Fruit fly (Drosophila melanogaster) whole organism, prepupa: ENCODE results near the gene CG42238.

Experiments
- Blimp-1 ChIP-seq: fragments of 200-800 bp; sonication (Bioruptor generic); optimal IDR thresholded peaks from 3 replicates; lab custom pipeline; 2017; ENCODE audit warnings: missing biosample characterization, missing genetic modification characterization, mild to moderate bottlenecking, moderate library complexity, missing genetic modification reagents
- CG10669 ChIP-seq: fragments of 200-800 bp; sonication (Bioruptor generic); optimal IDR thresholded peaks from 3 replicates; lab custom pipeline; 2018; ENCODE audit warnings: missing biosample characterization, mild to moderate bottlenecking, missing genetic modification characterization, moderate library complexity
- CG11762 ChIP-seq: fragments of 200-800 bp; sonication (Bioruptor generic); optimal IDR thresholded peaks from 3 replicates; lab custom pipeline; 2016; ENCODE audit warnings: missing biosample characterization, missing genetic modification characterization; ENCODE audit not compliant: insufficient read depth
- CG15336 ChIP-seq: fragments of 200-800 bp; sonication (Bioruptor generic); IDR thresholded peaks from 2 replicates; pipeline ENCODE4 v1.3.6; 2022; ENCODE audit warnings: missing biosample characterization, missing genetic modification characterization
- CG1621 ChIP-seq: fragments of 200-800 bp; sonication (Bioruptor generic); optimal IDR thresholded peaks from 3 replicates; lab custom pipeline; 2018; ENCODE audit warnings: missing biosample characterization, mild to moderate bottlenecking, missing genetic modification characterization
- CG3032 ChIP-seq: fragments of 200-800 bp; optimal IDR thresholded peaks from 2 replicates; lab custom pipeline; 2019; ENCODE audit warnings: missing biosample characterization, mild to moderate bottlenecking, missing genetic modification characterization, moderate library complexity
- CG31627 ChIP-seq: fragments of 200-800 bp; sonication (Bioruptor generic); optimal IDR thresholded peaks from 3 replicates; lab custom pipeline; 2016; ENCODE audit warnings: missing biosample characterization, missing genetic modification characterization
- CG32006 ChIP-seq: fragments of 200-800 bp; sonication (Bioruptor generic); optimal IDR thresholded peaks from 3 replicates; lab custom pipeline; 2017; ENCODE audit warnings: missing biosample characterization, mild to moderate bottlenecking, missing genetic modification characterization
- CG3919 ChIP-seq: fragments of 200-800 bp; sonication (Bioruptor generic); optimal IDR thresholded peaks from 3 replicates; lab custom pipeline; 2016; ENCODE audit warnings: missing biosample characterization, missing genetic modification characterization
- CG6276 ChIP-seq: fragments of 200-800 bp; sonication (Bioruptor generic); optimal IDR thresholded peaks from 2 replicates; lab custom pipeline; 2017; ENCODE audit warnings: missing biosample characterization, mild to moderate bottlenecking, missing genetic modification characterization
- CG6792 ChIP-seq: fragments of 200-800 bp; sonication (Bioruptor generic); optimal IDR thresholded peaks from 3 replicates; lab custom pipeline; 2016; ENCODE audit warnings: missing biosample characterization, missing genetic modification characterization
- CG6808 ChIP-seq: fragments of 200-800 bp; sonication (Bioruptor generic); optimal IDR thresholded peaks from 3 replicates; lab custom pipeline; 2017; ENCODE audit warnings: missing biosample characterization, missing genetic modification characterization, mild to moderate bottlenecking, moderate library complexity, missing genetic modification reagents
- CG7368 ChIP-seq: fragments of 200-800 bp; sonication (Bioruptor generic); optimal IDR thresholded peaks from 3 replicates; lab custom pipeline; 2016; ENCODE audit warnings: missing biosample characterization, missing genetic modification characterization
- CG8119 ChIP-seq: fragments of 200-800 bp; sonication (Bioruptor generic); IDR thresholded peaks from 3 replicates; pipeline ENCODE4 v1.3.6; 2022; ENCODE audit warnings: missing biosample characterization, missing genetic modification characterization
- CG8632 ChIP-seq: fragments of 200-800 bp; sonication (Bioruptor generic); optimal IDR thresholded peaks from 3 replicates; lab custom pipeline; 2016; ENCODE audit warnings: missing biosample characterization, missing genetic modification characterization
- Eip93F ChIP-seq: fragments of 200-800 bp; sonication (Bioruptor generic); optimal IDR thresholded peaks from 2 replicates; lab custom pipeline; 2016; ENCODE audit warnings: missing biosample characterization, mild to moderate bottlenecking, missing genetic modification characterization
- Gug ChIP-seq: fragments of 200-800 bp; sonication (Bioruptor generic); IDR thresholded peaks from 2 replicates; pipeline ENCODE4 v1.3.6; 2022; ENCODE audit warnings: missing biosample characterization, missing genetic modification characterization
- Hr4 ChIP-seq: fragments of 200-800 bp; sonication (Bioruptor generic); optimal IDR thresholded peaks from 3 replicates; lab custom pipeline; 2016; ENCODE audit warnings: missing biosample characterization, missing genetic modification characterization
- OdsH ChIP-seq: fragments of 200-800 bp; sonication (Bioruptor generic); optimal IDR thresholded peaks from 3 replicates; lab custom pipeline; 2016; ENCODE audit warnings: missing biosample characterization, missing genetic modification characterization
- Smox ChIP-seq: fragments of 200-800 bp; sonication (Bioruptor generic); optimal IDR thresholded peaks from 3 replicates; lab custom pipeline; 2016; ENCODE audit warnings: missing biosample characterization, missing genetic modification characterization
- Sox15 ChIP-seq: fragments of 200-800 bp; sonication (Bioruptor generic); optimal IDR thresholded peaks from 3 replicates; lab custom pipeline; 2016; ENCODE audit warnings: missing biosample characterization, missing genetic modification characterization
- achi ChIP-seq: fragments of 200-800 bp; sonication (Bioruptor generic); optimal IDR thresholded peaks from 3 replicates; lab custom pipeline; 2016; ENCODE audit warnings: missing biosample characterization, missing genetic modification characterization
- cyc ChIP-seq: fragments of 200-800 bp; sonication (Bioruptor generic); optimal IDR thresholded peaks from 3 replicates; lab custom pipeline; 2016; ENCODE audit warnings: missing biosample characterization, missing genetic modification characterization
- dac ChIP-seq: fragments of 200-800 bp; sonication (Bioruptor generic); optimal IDR thresholded peaks from 2 replicates; lab custom pipeline; 2017; ENCODE audit warnings: missing biosample characterization, mild to moderate bottlenecking, missing genetic modification characterization
- dsx ChIP-seq: fragments of 200-800 bp; optimal IDR thresholded peaks from 3 replicates; lab custom pipeline; 2019; ENCODE audit warnings: missing biosample characterization, mild to moderate bottlenecking, missing genetic modification characterization, moderate library complexity; ENCODE audit not compliant: poor library complexity, severe bottlenecking
- eg ChIP-seq: fragments of 200-800 bp; sonication (Bioruptor generic); IDR thresholded peaks from 3 replicates; pipeline ENCODE4 v1.3.6; 2022; ENCODE audit warnings: missing biosample characterization, missing genetic modification characterization
- esn ChIP-seq: fragments of 200-800 bp; sonication (Bioruptor generic); optimal IDR thresholded peaks from 2 replicates; lab custom pipeline; 2016; ENCODE audit warnings: missing biosample characterization, mild to moderate bottlenecking, missing genetic modification characterization, moderate library complexity
- fd85E ChIP-seq: fragments of 200-800 bp; sonication (Bioruptor generic); optimal IDR thresholded peaks from 3 replicates; lab custom pipeline; 2016; ENCODE audit warnings: missing biosample characterization, missing genetic modification characterization
- fkh ChIP-seq: fragments of 200-800 bp; sonication (Bioruptor generic); optimal IDR thresholded peaks from 3 replicates; lab custom pipeline; 2017; ENCODE audit warnings: missing biosample characterization, mild to moderate bottlenecking, missing genetic modification characterization, moderate library complexity
- lz ChIP-seq: fragments of 200-800 bp; sonication (Bioruptor generic); optimal IDR thresholded peaks from 3 replicates; lab custom pipeline; 2016; ENCODE audit warnings: missing biosample characterization, missing genetic modification characterization
- net ChIP-seq: fragments of 200-800 bp; sonication (Bioruptor generic); optimal IDR thresholded peaks from 3 replicates; lab custom pipeline; 2016; ENCODE audit warnings: missing biosample characterization, missing genetic modification characterization
- salr ChIP-seq, 2 experiments: fragments of 200-800 bp; sonication (Bioruptor generic); optimal IDR thresholded peaks; 3 replicates each; lab custom pipeline; 2016 to 2018; ENCODE audit warnings: missing biosample characterization in 2 of 2, missing genetic modification characterization in 2 of 2, mild to moderate bottlenecking in 1 of 2
- spab ChIP-seq: fragments of 200-800 bp; sonication (Bioruptor generic); optimal IDR thresholded peaks from 2 replicates; lab custom pipeline; 2017; ENCODE audit warnings: missing biosample characterization, mild to moderate bottlenecking, missing genetic modification characterization, missing genetic modification reagents
- ss ChIP-seq, 2 experiments: fragments of 200-800 bp; sonication (Bioruptor generic); optimal IDR thresholded peaks; 2 replicates in 1 of 2; 3 replicates in 1 of 2; lab custom pipeline; 2017 to 2018; ENCODE audit warnings: mild to moderate bottlenecking in 2 of 2, missing biosample characterization in 2 of 2, missing genetic modification characterization in 2 of 2, moderate library complexity in 1 of 2
- svp ChIP-seq: fragments of 200-800 bp; sonication (Bioruptor generic); peaks from one replicate; lab custom pipeline; 2016; ENCODE audit warnings: missing biosample characterization, missing genetic modification characterization
- topi ChIP-seq: fragments of 200-800 bp; sonication (Bioruptor generic); optimal IDR thresholded peaks from 3 replicates; lab custom pipeline; 2016; ENCODE audit warnings: missing biosample characterization, missing genetic modification characterization
- vri ChIP-seq: fragments of 200-800 bp; sonication (Bioruptor generic); optimal IDR thresholded peaks from 3 replicates; lab custom pipeline; 2016; ENCODE audit warnings: missing biosample characterization, mild to moderate bottlenecking, missing genetic modification characterization

CG42238 gene

dm6 chr2L:21089075-21089474 is 37.1 kb upstream of the CG42238 start, which contains the start of gene CG9259:
TSS of gene CG9259 (plus strand) at chr2L:21089375.
- no peak for TF ChIP-seq svp (GFP tag; lab: Kevin White, UChicago)
- no peak for TF ChIP-seq CG31627
- TF ChIP-seq Eip93F (GFP tag; lab: Kevin White, UChicago), result no peak
- TF ChIP-seq Gug (GFP tag; lab: Robert Waterston, UW), result no peak
- no peak for TF ChIP-seq topi (GFP tag; lab: Kevin White, UChicago)
- no peak for TF ChIP-seq net (GFP tag; lab: Kevin White, UChicago)
- no peak for TF ChIP-seq eg (GFP tag; lab: Robert Waterston, UW)
- TF ChIP-seq CG3919, result no peak
- no peak for TF ChIP-seq esn (GFP tag; lab: Kevin White, UChicago)
- TF ChIP-seq lz (GFP tag; lab: Kevin White, UChicago), result no peak
- TF ChIP-seq CG15336 (GFP tag; lab: Robert Waterston, UW), result no peak
- no peak for TF ChIP-seq CG8632 (GFP tag; lab: Kevin White, UChicago)
- TF ChIP-seq CG6276, result no peak
- no peak for TF ChIP-seq Blimp-1 (GFP tag; lab: Kevin White, UChicago)
- no peak for TF ChIP-seq CG1621 (tag; lab: Kevin White, UChicago)
- TF ChIP-seq CG6792 (GFP tag; lab: Kevin White, UChicago), result no peak
- no peak for TF ChIP-seq salr (GFP tag; optimal IDR thresholded peaks at IDR 0.05; lab: Kevin White, UChicago)
- TF ChIP-seq Sox15 (GFP tag; lab: Kevin White, UChicago), result no peak
- TF ChIP-seq CG32006 (GFP tag; lab: Kevin White, UChicago), result no peak
- no peak for TF ChIP-seq CG11762 (GFP tag; lab: Kevin White, UChicago)
- TF ChIP-seq, all 60 proteins: peak for 0

- TF ChIP-seq CG3032, result no peak
- TF ChIP-seq cyc (GFP tag; lab: Kevin White, UChicago), result no peak
- TF ChIP-seq CG6276, result no peak
- TF ChIP-seq CG10669 (GFP tag; lab: Kevin White, UChicago), result no peak
- TF ChIP-seq Hr4 (GFP tag; lab: Kevin White, UChicago), result no peak
- no peak for TF ChIP-seq achi (GFP tag; lab: Kevin White, UChicago)
These were observed 36.7 kb upstream of the CG42238 start, which contains the start of gene ppk13 for dm6 chr2L:21088651-21089050. TSS of gene ppk13 (minus strand) at chr2L:21088751.

dm6 chr2L:21086406-21086805 is 34.4 kb upstream of the CG42238 start, which contains the start of gene CG33509:
TSS of gene CG33509 (minus strand) at chr2L:21086506.
- TF ChIP-seq Eip93F (GFP tag; lab: Kevin White, UChicago) (no peak), dsx (GFP tag; lab: Kevin White, UChicago) (no peak), topi (GFP tag; lab: Kevin White, UChicago) (no peak), fd85E (GFP tag; lab: Kevin White, UChicago) (no peak)
- TF ChIP-seq, all 60 proteins: peak for 0

dm6 chr2L:21084268-21084667 is 32.3 kb upstream of the CG42238 start, which contains the start of gene CG33510:
TSS of gene CG33510 (minus strand) at chr2L:21084326.
- no peak for TF ChIP-seq spab (GFP tag; lab: Kevin White, UChicago)
- TF ChIP-seq Gug (GFP tag; lab: Robert Waterston, UW), result no peak
- TF ChIP-seq CG7368 (GFP tag; lab: Kevin White, UChicago), result no peak
- no peak for TF ChIP-seq Blimp-1 (GFP tag; lab: Kevin White, UChicago)
- TF ChIP-seq CG6808, result no peak

dm6 chr2L:21082444-21083201 is 30.7 kb upstream of the CG42238 start, which contains the start of gene CG33511:
TSS of gene CG33511 (minus strand) at chr2L:21082494.
- no peak for TF ChIP-seq ss (GFP tag; optimal IDR thresholded peaks at IDR 0.05; lab: Kevin White, UChicago)
- TF ChIP-seq Smox, result no peak
- TF ChIP-seq OdsH (GFP tag; lab: Kevin White, UChicago), result no peak
- no peak for TF ChIP-seq CG3032
- no peak for TF ChIP-seq Sox15 (GFP tag; lab: Kevin White, UChicago)
- TF ChIP-seq vri (GFP tag; lab: Kevin White, UChicago), result peak; percentile 43
- peak; percentile 88 for TF ChIP-seq svp (GFP tag; lab: Kevin White, UChicago)
- TF ChIP-seq fkh (GFP tag; lab: Kevin White, UChicago), result peak; percentile 16
- TF ChIP-seq dac (GFP tag; lab: Kevin White, UChicago), result no peak
- TF ChIP-seq CG8119 (GFP tag; lab: Robert Waterston, UW), result no peak
